Fruit fly (Drosophila melanogaster): Measurements from ENCODE around the gene CG7214.

Gene CG7214

dm6 chr2L:7782788-7783401 lies 38.3 kb upstream of the CG7214 start, which contains the start of gene Brd7-9 (continued):
- TF ChIP-seq ERR (GFP tag; optimal IDR thresholded peaks at IDR 0.05) (no peak), Bgb (GFP tag; IDR thresholded peaks at IDR 0.05; ENCODE audit: partially characterized antibody) (peak; percentile 52; the same call in 1 of the 2 replicates), Dad (GFP tag; optimal IDR thresholded peaks at IDR 0.05) (peak; percentile 59), CG15073 (GFP tag; optimal IDR thresholded peaks at IDR 0.05) (no peak), CG4707 (GFP tag; optimal IDR thresholded peaks at IDR 0.05) (peak; percentile 48), crc (GFP tag; optimal IDR thresholded peaks at IDR 0.05) (no peak), E2f2 (GFP tag; IDR thresholded peaks at IDR 0.05) (peak; percentile 76), kah (GFP tag; optimal IDR thresholded peaks at IDR 0.05) (peak; percentile 0), Fer3 (tag; optimal IDR thresholded peaks at IDR 0.05) (peak; percentile 62), al (GFP tag; IDR thresholded peaks at IDR 0.05) (peak; percentile 59; the same call in 1 of the 2 replicates), CG4617 (GFP tag; optimal IDR thresholded peaks at IDR 0.05; ENCODE audit: borderline replicate concordance) (peak; percentile 65), ase (GFP tag; IDR thresholded peaks at IDR 0.05) (peak; percentile 80; the same call in 2 of the 3 replicates), CG1647 (GFP tag; optimal IDR thresholded peaks at IDR 0.05) (no peak), CG14860 (GFP tag; IDR thresholded peaks at IDR 0.05; ENCODE audit: partially characterized antibody) (0 out of 3 replicates have a peak, but pooled peaks have one; percentile 31), CG4360 (GFP tag; IDR thresholded peaks at IDR 0.05) (0 out of 2 replicates have a peak, but pooled peaks have one; percentile 6), wor (GFP tag; IDR thresholded peaks at IDR 0.05) (peak; percentile 48; the same call in 1 of the 2 replicates), fu2 (GFP tag; optimal IDR thresholded peaks at IDR 0.05) (peak; percentile 47), CG13775 (GFP tag; optimal IDR thresholded peaks at IDR 0.05) (peak; percentile 70), CG11695 (GFP tag; IDR thresholded peaks at IDR 0.05) (peak; percentile 90), Lpt (GFP tag; optimal IDR thresholded peaks at IDR 0.05) (no peak), toy (GFP tag; IDR thresholded peaks at IDR 0.05) (peak; percentile 70), scrt (GFP tag; optimal IDR thresholded peaks at IDR 0.05) (peak; percentile 44), HLHmδ (GFP tag; optimal IDR thresholded peaks at IDR 0.05) (no peak), Chrac-16 (GFP tag; optimal IDR thresholded peaks at IDR 0.05) (peak; percentile 52), aop (GFP tag; IDR thresholded peaks at IDR 0.05) (no peak), esg (GFP tag; conservative IDR thresholded peaks at IDR 0.05) (peak; percentile 63), slp2 (GFP tag; optimal IDR thresholded peaks at IDR 0.05) (peak; percentile 57), CG33213 (GFP tag; optimal IDR thresholded peaks at IDR 0.05) (peak; percentile 38), CG7745 (tag; optimal IDR thresholded peaks at IDR 0.05) (no peak), Hsf (GFP tag; optimal IDR thresholded peaks at IDR 0.05) (peak; percentile 55), CG9876 (GFP tag; optimal IDR thresholded peaks at IDR 0.05) (no peak), Atf-2 (GFP tag; optimal IDR thresholded peaks at IDR 0.05) (peak; percentile 51), Adf1 (GFP tag; IDR thresholded peaks at IDR 0.05) (peak; percentile 39; the same call in 1 of the 2 replicates), ab (GFP tag; optimal IDR thresholded peaks at IDR 0.05) (no peak), CG3726 (GFP tag; IDR thresholded peaks at IDR 0.05) (peak; percentile 72; the same call in 1 of the 3 replicates), CG17186 (GFP tag; optimal IDR thresholded peaks at IDR 0.05) (no peak), tap (tag; optimal IDR thresholded peaks at IDR 0.05) (peak; percentile 50), MTF-1 (GFP tag; optimal IDR thresholded peaks at IDR 0.05; ENCODE audit: borderline replicate concordance) (peak; percentile 55), ham (GFP tag; IDR thresholded peaks at IDR 0.05) (0 out of 2 replicates have a peak, but pooled peaks have one; percentile 41), her (GFP tag; optimal IDR thresholded peaks at IDR 0.05) (peak; percentile 34), btn (GFP tag; optimal IDR thresholded peaks at IDR 0.05) (peak; percentile 1), Doc3 (GFP tag; IDR thresholded peaks at IDR 0.05; ENCODE audit: partially characterized antibody) (no peak), Mes4 (GFP tag; optimal IDR thresholded peaks at IDR 0.05) (peak; percentile 35), CG30403 (GFP tag; optimal IDR thresholded peaks at IDR 0.05) (peak; percentile 70), gsb (GFP tag; IDR thresholded peaks at IDR 0.05) (0 out of 2 replicates have a peak, but pooled peaks have one; percentile 25), peb (GFP tag; IDR thresholded peaks at IDR 0.05) (no peak), CG7963 (GFP tag; IDR thresholded peaks at IDR 0.05; ENCODE audit: partially characterized antibody) (peak; percentile 44; the same call in 1 of the 3 replicates), ewg (GFP tag; optimal IDR thresholded peaks at IDR 0.05) (peak; percentile 56), CG12744 (GFP tag; optimal IDR thresholded peaks at IDR 0.05) (peak; percentile 43), CG14014 (GFP tag; IDR thresholded peaks at IDR 0.05) (peak; percentile 83)

Data from whole organism, embryonic.